Worm (Caenorhabditis elegans) whole organism, late embryonic: ENCODE data around the gene srz-62.

ENCODE experiments used
- C38D4.7 ChIP-seq: fragments of 200-800 bp; sonication (Bioruptor generic); optimal IDR thresholded peaks from 2 replicates; lab custom pipeline; 2018; ENCODE audit warnings: mild to moderate bottlenecking, missing genetic modification characterization, moderate library complexity, missing compliant biosample characterization
- F13H6.1 ChIP-seq: sonication (generic microtip); optimal IDR thresholded peaks from 2 replicates; lab custom pipeline; 2016; ENCODE audit warnings: missing genetic modification characterization, missing compliant biosample characterization
- K02D7.2 ChIP-seq: sonication (generic microtip); optimal IDR thresholded peaks from 2 replicates; lab custom pipeline; 2017; ENCODE audit warnings: mild to moderate bottlenecking, missing genetic modification characterization, missing compliant biosample characterization
- ahr-1 ChIP-seq: sonication (generic microtip); optimal IDR thresholded peaks from 2 replicates; lab custom pipeline; 2016; ENCODE audit warnings: missing genetic modification characterization, missing compliant biosample characterization
- ama-1 ChIP-seq: fragments of 150-350 bp; optimal IDR thresholded peaks from 2 replicates; lab custom pipeline; 2014
- ceh-14 ChIP-seq: sonication (generic microtip); optimal IDR thresholded peaks from 2 replicates; lab custom pipeline; 2016; ENCODE audit warnings: missing genotype, missing genetic modification characterization, missing compliant biosample characterization
- ceh-18 ChIP-seq: sonication (generic microtip); optimal IDR thresholded peaks from 2 replicates; lab custom pipeline; 2016; ENCODE audit warnings: missing genetic modification characterization, missing compliant biosample characterization
- ceh-2 ChIP-seq: sonication (generic microtip); optimal IDR thresholded peaks from 2 replicates; lab custom pipeline; 2016; ENCODE audit warnings: missing genotype, missing genetic modification characterization, missing compliant biosample characterization
- ceh-31 ChIP-seq: sonication (generic microtip); optimal IDR thresholded peaks from 2 replicates; lab custom pipeline; 2016; ENCODE audit warnings: missing genetic modification characterization, missing compliant biosample characterization
- ceh-34 ChIP-seq: sonication (generic microtip); optimal IDR thresholded peaks from 2 replicates; lab custom pipeline; 2016; ENCODE audit warnings: mild to moderate bottlenecking, missing genetic modification characterization, missing compliant biosample characterization
- ceh-45 ChIP-seq: fragments of 200-800 bp; sonication (Bioruptor generic); IDR thresholded peaks from 2 replicates; pipeline ENCODE4 v1.3.6; 2022; ENCODE audit warnings: missing genetic modification reagents, missing genetic modification characterization, missing compliant biosample characterization
- dve-1 ChIP-seq: sonication (generic microtip); optimal IDR thresholded peaks from 2 replicates; lab custom pipeline; 2017; ENCODE audit warnings: antibody characterized with exemption, mild to moderate bottlenecking, missing genetic modification characterization, missing compliant biosample characterization
- elt-2 ChIP-seq: sonication (generic microtip); optimal IDR thresholded peaks from 2 replicates; lab custom pipeline; 2016; ENCODE audit warnings: missing genetic modification reagents, missing genetic modification characterization, missing compliant biosample characterization
- fax-1 ChIP-seq: sonication (generic microtip); optimal IDR thresholded peaks from 2 replicates; lab custom pipeline; 2016; ENCODE audit warnings: missing genotype, missing genetic modification characterization, missing compliant biosample characterization
- gmeb-2 ChIP-seq: sonication (generic microtip); optimal IDR thresholded peaks from 2 replicates; lab custom pipeline; 2016; ENCODE audit warnings: missing genetic modification characterization, inconsistent platforms, missing compliant biosample characterization
- hlh-15 ChIP-seq: sonication (generic microtip); optimal IDR thresholded peaks from 2 replicates; lab custom pipeline; 2016; ENCODE audit warnings: missing genetic modification characterization, missing compliant biosample characterization
- hlh-8 ChIP-seq: sonication (generic microtip); optimal IDR thresholded peaks from 2 replicates; lab custom pipeline; 2016; ENCODE audit warnings: missing genotype, missing genetic modification characterization, missing compliant biosample characterization
- lim-6 ChIP-seq: sonication (generic microtip); optimal IDR thresholded peaks from 2 replicates; lab custom pipeline; 2016; ENCODE audit warnings: missing genetic modification characterization, missing compliant biosample characterization
- lin-11 ChIP-seq: fragments of 200-800 bp; sonication (Bioruptor generic); optimal IDR thresholded peaks from 2 replicates; lab custom pipeline; 2018; ENCODE audit warnings: mild to moderate bottlenecking, missing genetic modification characterization, missing compliant biosample characterization
- mec-3 ChIP-seq: sonication (generic microtip); optimal IDR thresholded peaks from 2 replicates; lab custom pipeline; 2016; ENCODE audit warnings: borderline replicate concordance, missing genetic modification characterization, missing compliant biosample characterization
- npax-4 ChIP-seq: sonication (generic microtip); optimal IDR thresholded peaks from 2 replicates; lab custom pipeline; 2016; ENCODE audit warnings: missing genetic modification characterization, missing compliant biosample characterization
- pag-3 ChIP-seq: sonication (generic microtip); optimal IDR thresholded peaks from 2 replicates; lab custom pipeline; 2016; ENCODE audit warnings: missing compliant biosample characterization, missing genetic modification characterization, borderline replicate concordance
- ref-2 ChIP-seq: sonication (generic microtip); optimal IDR thresholded peaks from 2 replicates; lab custom pipeline; 2016; ENCODE audit warnings: missing genetic modification characterization, missing compliant biosample characterization
- rnt-1 ChIP-seq: sonication (generic microtip); optimal IDR thresholded peaks from 2 replicates; lab custom pipeline; 2016; ENCODE audit warnings: missing genetic modification characterization, missing compliant biosample characterization
- tbx-2 ChIP-seq: sonication (generic microtip); optimal IDR thresholded peaks from 2 replicates; lab custom pipeline; 2016; ENCODE audit warnings: missing genetic modification characterization, missing compliant biosample characterization
- unc-42 ChIP-seq: sonication (generic microtip); optimal IDR thresholded peaks from 2 replicates; lab custom pipeline; 2016; ENCODE audit warnings: missing genotype, missing genetic modification characterization, missing compliant biosample characterization
- zip-5 ChIP-seq: sonication (generic microtip); optimal IDR thresholded peaks from 2 replicates; lab custom pipeline; 2016; ENCODE audit warnings: missing genetic modification characterization, missing compliant biosample characterization

srz-62 gene

DNA sequence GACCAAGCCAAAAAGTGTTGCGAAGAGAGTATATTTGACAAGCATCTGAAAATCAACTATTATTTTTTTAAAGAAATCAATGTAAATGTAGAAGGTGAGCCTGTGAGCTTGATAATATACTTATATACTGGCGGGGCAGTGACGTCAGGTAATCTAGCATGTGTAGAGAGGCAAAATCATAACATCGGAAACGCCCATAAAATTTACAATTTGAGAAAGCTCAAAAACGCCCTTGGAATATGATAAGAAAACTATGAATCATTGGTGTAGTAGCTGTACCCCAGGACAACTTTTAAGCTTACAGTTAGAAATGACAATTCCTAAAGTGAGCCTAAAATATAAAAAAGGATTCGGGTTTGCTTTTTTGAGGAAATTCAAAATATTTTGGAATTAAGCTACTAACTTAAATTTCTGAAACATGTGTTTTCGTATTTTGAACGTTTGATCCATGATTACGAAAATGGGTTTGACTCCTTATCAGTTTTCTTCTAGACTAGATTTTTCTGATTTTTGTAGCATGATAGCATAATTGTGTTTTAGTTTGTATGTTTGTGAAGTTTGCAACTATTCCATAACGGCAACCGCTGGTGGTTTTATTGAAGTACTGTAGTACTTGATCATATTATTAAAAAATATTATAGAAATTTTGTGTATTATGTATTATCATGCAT, 41.5 kb downstream of the srz-62 start, which contains the start of gene clec-174:
TSS of gene clec-174 (minus strand) at position 51 of the 671 bp plus-strand sequence.
- TF ChIP-seq ceh-34 (tag; lab: Kevin White, UChicago) (no peak), pag-3 (tag; lab: Kevin White, UChicago) (no peak), rnt-1 (tag; lab: Kevin White, UChicago) (no peak), lin-11 (tag; lab: Kevin White, UChicago) (no peak), C38D4.7 (GFP tag; lab: Kevin White, UChicago) (no peak), ceh-14 (tag; lab: Kevin White, UChicago) (no peak), tbx-2 (tag; lab: Kevin White, UChicago) (no peak), K02D7.2 (tag; lab: Kevin White, UChicago) (no peak), gmeb-2 (tag; lab: Kevin White, UChicago) (no peak), zip-5 (tag; lab: Kevin White, UChicago) (no peak), F13H6.1 (tag; lab: Kevin White, UChicago) (no peak), hlh-8 (tag; lab: Kevin White, UChicago) (no peak), ceh-2 (tag; lab: Kevin White, UChicago) (no peak), ceh-45 (GFP tag; lab: Robert Waterston, UW) (no peak), ceh-18 (no peak), unc-42 (tag; lab: Kevin White, UChicago) (no peak), ama-1 (no peak)

ce11 chrIV:3943003-3943402, 42.7 kb downstream of the srz-62 start, which contains the start of gene Y46C8AL.11:
Gene Y46C8AL.11 (plus strand): TSS chrIV:3943303.
- TF ChIP-seq mec-3 (tag; lab: Kevin White, UChicago) (no peak), ceh-18 (no peak), F13H6.1 (tag; lab: Kevin White, UChicago) (no peak), gmeb-2 (tag; lab: Kevin White, UChicago) (no peak), ceh-14 (tag; lab: Kevin White, UChicago) (no peak), dve-1 (tag; lab: Kevin White, UChicago) (no peak), npax-4 (tag; lab: Kevin White, UChicago) (no peak), K02D7.2 (tag; lab: Kevin White, UChicago) (no peak), fax-1 (no peak), pag-3 (tag; lab: Kevin White, UChicago) (no peak), lim-6 (no peak), ceh-31 (tag; lab: Kevin White, UChicago) (no peak), ceh-34 (tag; lab: Kevin White, UChicago) (no peak), ref-2 (tag; lab: Kevin White, UChicago) (no peak), hlh-15 (tag; lab: Kevin White, UChicago) (no peak), ahr-1 (tag; lab: Kevin White, UChicago) (no peak)

ce11 chrIV:3944459-3944858, 44.2 kb downstream of the srz-62 start, which contains the start of gene clec-72:
Gene clec-72 (plus strand): TSS chrIV:3944816.
- TF ChIP-seq F13H6.1 (tag; lab: Kevin White, UChicago) (no peak), tbx-2 (tag; lab: Kevin White, UChicago) (no peak), elt-2 (tag; lab: Kevin White, UChicago) (peak; percentile 29)
